Worm (Caenorhabditis elegans): ENCODE data around the gene F29F11.20.

DNA sequence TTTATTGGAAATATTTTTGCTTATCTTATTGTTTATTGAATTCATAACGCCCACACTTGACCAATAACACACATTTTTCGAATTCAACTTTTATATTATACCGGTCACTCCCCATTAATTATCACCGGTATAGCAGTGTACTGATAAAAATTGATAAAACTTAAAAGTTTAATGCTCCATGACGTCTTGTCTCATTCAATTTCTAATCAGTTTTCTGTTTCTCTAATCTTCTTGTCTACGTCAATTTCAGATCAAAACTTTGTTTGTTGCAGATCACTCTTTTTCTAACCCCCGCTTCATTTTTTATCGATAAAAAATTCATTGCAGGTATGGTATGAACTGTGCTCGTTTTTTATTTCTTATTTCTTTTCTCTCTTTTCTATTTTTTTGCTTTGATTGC, 6.0 kb downstream of the F29F11.20 start:
- TF ChIP-seq elt-1 (tag; optimal IDR thresholded peaks at IDR 0.05) = no peak
- no peak for TF ChIP-seq nhr-129 (tag; optimal IDR thresholded peaks at IDR 0.05)
